Worm (Caenorhabditis elegans): ENCODE data around the gene mom-1.

DNA sequence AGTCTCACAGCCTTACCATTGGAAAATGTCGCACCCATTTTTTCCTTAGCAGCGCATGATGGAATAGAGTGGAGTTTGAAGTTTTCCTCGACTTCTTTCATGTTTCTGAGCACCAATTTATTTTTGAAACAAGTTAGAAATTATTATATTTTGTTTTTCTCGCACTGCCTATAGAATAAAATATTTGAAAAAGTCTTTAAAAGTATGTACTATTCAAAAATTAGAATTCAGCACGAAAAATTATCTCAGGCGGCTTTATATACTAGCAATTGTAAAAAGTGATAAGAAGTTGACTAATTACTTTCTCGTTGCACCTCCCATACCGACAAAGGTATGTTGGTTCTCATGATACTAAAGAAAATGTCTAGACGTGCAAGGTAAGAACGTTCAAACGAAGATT is 54.1 kb downstream of the mom-1 start, which contains the start of gene C03B1.9:
- TF ChIP-seq ztf-11 (tag; optimal IDR thresholded peaks at IDR 0.05) (no peak), ces-1 (GFP tag; optimal IDR thresholded peaks at IDR 0.05) (no peak), blmp-1 (tag; optimal IDR thresholded peaks at IDR 0.05) (no peak), nhr-12 (tag; optimal IDR thresholded peaks at IDR 0.05) (no peak), nhr-237 (tag; optimal IDR thresholded peaks at IDR 0.05) (no peak), unc-62 (GFP tag; optimal IDR thresholded peaks at IDR 0.05) (no peak), elt-3 (tag; optimal IDR thresholded peaks at IDR 0.05) (no peak), flh-1 (GFP tag; optimal IDR thresholded peaks at IDR 0.05) (no peak), lin-13 (tag; optimal IDR thresholded peaks at IDR 0.05) (no peak), snpc-4 (tag; optimal IDR thresholded peaks at IDR 0.05) (no peak), cnd-1 (tag; optimal IDR thresholded peaks at IDR 0.05) (no peak), mep-1 (tag; optimal IDR thresholded peaks at IDR 0.05) (no peak), ceh-43 (GFP tag; optimal IDR thresholded peaks at IDR 0.05) (no peak), mab-5 (tag; optimal IDR thresholded peaks at IDR 0.05) (no peak)
